Worm (Caenorhabditis elegans): ENCODE data around the gene unc-70.

The unc-70 gene

ce11 chrV:6926633-6927032, 45.5 kb downstream of the unc-70 start:
- TF ChIP-seq ztf-29 (GFP tag; IDR thresholded peaks at IDR 0.05) (no peak), ref-1 (GFP tag; conservative IDR thresholded peaks at IDR 0.05) (no peak), tab-1 (GFP tag; IDR thresholded peaks at IDR 0.05) (no peak), flt-1 (GFP tag; IDR thresholded peaks at IDR 0.05) (no peak), klf-2 (GFP tag; conservative IDR thresholded peaks at IDR 0.05) (no peak), med-1 (GFP tag; optimal IDR thresholded peaks at IDR 0.05; ENCODE audit: insufficient read depth) (no peak), cog-1 (tag; optimal IDR thresholded peaks at IDR 0.05) (no peak), ztf-23 (GFP tag; IDR thresholded peaks at IDR 0.05) (no peak), T22C8.4 (GFP tag; IDR thresholded peaks at IDR 0.05) (no peak)

DNA sequence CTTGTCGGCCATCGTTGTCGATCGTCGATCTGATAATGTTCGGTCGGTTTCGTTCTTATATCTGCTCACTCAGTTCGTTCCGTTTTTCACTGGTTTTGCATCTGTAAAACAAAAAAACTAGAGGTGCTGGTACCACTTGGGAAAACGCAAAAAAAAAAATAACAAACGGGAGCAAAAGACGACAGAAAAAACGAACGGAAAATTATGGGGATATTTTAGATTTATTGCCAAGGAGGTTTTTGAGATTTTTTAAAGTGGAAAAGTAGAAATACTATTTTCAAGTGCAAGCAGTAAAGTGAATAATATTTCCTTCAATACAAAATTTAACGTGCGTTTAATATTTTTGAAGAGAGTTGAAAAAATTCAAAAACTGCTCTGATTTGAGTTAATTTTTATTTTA, 47.8 kb downstream of the unc-70 start, which contains the start of gene unc-68:
Gene unc-68 (minus strand): TSS at position 101 of the 400 bp plus-strand sequence.
- TF ChIP-seq flt-1 (GFP tag; IDR thresholded peaks at IDR 0.05) (no peak), tab-1 (GFP tag; IDR thresholded peaks at IDR 0.05) (no peak), cog-1 (tag; optimal IDR thresholded peaks at IDR 0.05) (no peak), ztf-23 (GFP tag; IDR thresholded peaks at IDR 0.05) (no peak), klf-2 (GFP tag; conservative IDR thresholded peaks at IDR 0.05) (no peak), med-1 (GFP tag; optimal IDR thresholded peaks at IDR 0.05; ENCODE audit: insufficient read depth) (no peak), ztf-29 (GFP tag; IDR thresholded peaks at IDR 0.05) (no peak), ref-1 (GFP tag; conservative IDR thresholded peaks at IDR 0.05) (no peak), T22C8.4 (GFP tag; IDR thresholded peaks at IDR 0.05) (no peak)

DNA sequence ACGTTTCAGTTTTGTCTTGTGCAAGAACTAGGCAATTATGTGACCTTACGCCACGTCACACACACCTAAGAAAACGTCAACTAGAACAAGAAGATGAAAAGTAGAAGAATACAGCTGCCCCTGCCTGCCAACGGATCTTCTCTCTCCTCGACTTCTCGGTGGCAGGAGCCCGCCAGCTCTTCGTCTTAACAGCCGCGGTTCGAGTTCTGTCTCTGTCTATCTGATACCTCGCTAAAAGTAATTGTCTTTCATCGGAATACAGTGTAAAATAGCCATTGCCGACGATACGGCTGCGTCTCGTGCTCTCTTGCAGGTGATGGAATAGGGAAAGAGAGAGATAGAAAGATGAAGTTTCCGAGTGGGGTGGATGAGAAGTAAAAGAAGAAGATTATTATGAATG, 49.1 kb downstream of the unc-70 start:
- no peak for TF ChIP-seq ztf-29 (GFP tag; IDR thresholded peaks at IDR 0.05)
- TF ChIP-seq ref-1 (GFP tag; conservative IDR thresholded peaks at IDR 0.05): no peak

DNA sequence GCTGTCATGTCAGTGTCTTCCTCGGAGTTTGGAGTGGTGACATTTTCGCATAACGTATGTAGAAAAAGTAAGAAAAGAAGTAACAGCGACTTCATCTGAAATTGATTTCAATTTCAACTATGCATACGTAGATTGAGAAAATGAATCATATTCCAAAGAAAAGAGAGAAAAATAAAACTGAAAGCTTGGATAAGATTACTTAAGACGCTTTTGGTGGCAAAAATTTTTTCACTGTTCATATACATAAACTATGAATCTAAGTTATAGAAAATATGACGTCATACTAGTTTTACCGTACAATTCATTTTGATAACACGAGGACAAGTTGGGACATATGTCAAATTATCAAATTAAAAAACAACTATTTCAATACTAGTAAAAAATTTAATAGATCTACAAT, 53.1 kb downstream of the unc-70 start, which contains the start of gene lipl-6:
Gene lipl-6 (minus strand): TSS at position 101 of the 400 bp plus-strand sequence.
- no peak for TF ChIP-seq T22C8.4 (GFP tag; IDR thresholded peaks at IDR 0.05)
- TF ChIP-seq klf-2 (GFP tag; conservative IDR thresholded peaks at IDR 0.05): no peak
- TF ChIP-seq med-1 (GFP tag; optimal IDR thresholded peaks at IDR 0.05; ENCODE audit: insufficient read depth): no peak
- no peak for TF ChIP-seq flt-1 (GFP tag; IDR thresholded peaks at IDR 0.05)
- no peak for TF ChIP-seq ref-1 (GFP tag; conservative IDR thresholded peaks at IDR 0.05)
- no peak for TF ChIP-seq cog-1 (tag; optimal IDR thresholded peaks at IDR 0.05)
- TF ChIP-seq ztf-29 (GFP tag; IDR thresholded peaks at IDR 0.05): no peak
- no peak for TF ChIP-seq tab-1 (GFP tag; IDR thresholded peaks at IDR 0.05)

- TF ChIP-seq tab-1 (GFP tag; IDR thresholded peaks at IDR 0.05): no peak
- TF ChIP-seq cog-1 (tag; optimal IDR thresholded peaks at IDR 0.05): no peak
- no peak for TF ChIP-seq ztf-29 (GFP tag; IDR thresholded peaks at IDR 0.05)
- no peak for TF ChIP-seq T22C8.4 (GFP tag; IDR thresholded peaks at IDR 0.05)
- TF ChIP-seq ztf-23 (GFP tag; IDR thresholded peaks at IDR 0.05): no peak
- TF ChIP-seq klf-2 (GFP tag; conservative IDR thresholded peaks at IDR 0.05): no peak
- TF ChIP-seq flt-1 (GFP tag; IDR thresholded peaks at IDR 0.05): no peak
Measured at ce11 chrV:6935878-6936277, 54.7 kb downstream of the unc-70 start, which contains the start of gene Y57E12B.10. Gene Y57E12B.10, minus strand, starts transcription at chrV:6935978.
